Fruit fly (Drosophila melanogaster) whole organism, embryonic: ENCODE results near the gene CG2187.

ENCODE experiments used
- ATbp ChIP-seq: fragments of 200-800 bp; sonication (Bioruptor generic); optimal IDR thresholded peaks from 2 replicates; lab custom pipeline; 2017; ENCODE audit warnings: missing biosample characterization, mild to moderate bottlenecking, missing genetic modification characterization, missing genetic modification reagents
- Atf-2 ChIP-seq: fragments of 200-800 bp; sonication (Bioruptor generic); optimal IDR thresholded peaks from 2 replicates; lab custom pipeline; 2016; ENCODE audit warnings: missing biosample characterization, missing genetic modification characterization
- CG10209 ChIP-seq: fragments of 200-800 bp; sonication (Bioruptor generic); optimal IDR thresholded peaks from 3 replicates; lab custom pipeline; 2017; ENCODE audit warnings: missing biosample characterization, mild to moderate bottlenecking, missing genetic modification characterization, missing genetic modification reagents
- CG10654 ChIP-seq: fragments of 200-800 bp; sonication (Bioruptor generic); optimal IDR thresholded peaks from 2 replicates; lab custom pipeline; 2016; ENCODE audit warnings: missing biosample characterization, missing genetic modification characterization
- CG11085 ChIP-seq: fragments of 200-800 bp; sonication (Bioruptor generic); IDR thresholded peaks from 2 replicates; pipeline ENCODE4 v1.3.6; 2022; ENCODE audit warnings: missing biosample characterization, missing genetic modification characterization
- CG11456 ChIP-seq: fragments of 200-800 bp; sonication (Bioruptor generic); IDR thresholded peaks from 3 replicates; pipeline ENCODE4 v1.3.6; 2022; ENCODE audit warnings: missing biosample characterization, missing genetic modification characterization
- CG12071 ChIP-seq: fragments of 200-800 bp; sonication (Bioruptor generic); optimal IDR thresholded peaks from 3 replicates; lab custom pipeline; 2018; ENCODE audit warnings: missing biosample characterization, mild to moderate bottlenecking, missing genetic modification characterization
- CG12219 ChIP-seq: fragments of 200-800 bp; sonication (Bioruptor generic); optimal IDR thresholded peaks from 3 replicates; lab custom pipeline; 2018; ENCODE audit warnings: missing biosample characterization, mild to moderate bottlenecking, missing genetic modification characterization
- CG12391 ChIP-seq: fragments of 200-800 bp; sonication (Bioruptor generic); optimal IDR thresholded peaks from 3 replicates; lab custom pipeline; 2018; ENCODE audit warnings: missing biosample characterization, mild to moderate bottlenecking, missing genetic modification characterization, moderate library complexity
- CG12744 ChIP-seq: fragments of 200-800 bp; sonication (Bioruptor generic); optimal IDR thresholded peaks from 2 replicates; lab custom pipeline; 2016; ENCODE audit warnings: missing biosample characterization, missing genetic modification characterization
- CG15073 ChIP-seq: fragments of 200-800 bp; sonication (Bioruptor generic); optimal IDR thresholded peaks from 2 replicates; lab custom pipeline; 2016; ENCODE audit warnings: missing biosample characterization, missing genetic modification characterization
- CG15479 ChIP-seq: fragments of 200-800 bp; sonication (Bioruptor generic); optimal IDR thresholded peaks from 3 replicates; lab custom pipeline; 2019; ENCODE audit warnings: missing biosample characterization, mild to moderate bottlenecking, missing genetic modification characterization, moderate library complexity
- CG15514 ChIP-seq: fragments of 200-800 bp; sonication (Bioruptor generic); optimal IDR thresholded peaks from 3 replicates; lab custom pipeline; 2017; ENCODE audit warnings: missing biosample characterization, missing genetic modification characterization, mild to moderate bottlenecking, moderate library complexity, missing genetic modification reagents
- CG17612 ChIP-seq: fragments of 200-800 bp; sonication (Bioruptor generic); IDR thresholded peaks from 2 replicates; pipeline ENCODE4 v1.3.6; 2022; ENCODE audit warnings: missing biosample characterization, missing genetic modification characterization
- CG18011 ChIP-seq: fragments of 200-800 bp; sonication (Bioruptor generic); optimal IDR thresholded peaks from 2 replicates; lab custom pipeline; 2017; ENCODE audit warnings: missing biosample characterization, missing genetic modification characterization, mild to moderate bottlenecking, moderate library complexity, missing genotype
- CG2875 ChIP-seq: fragments of 200-800 bp; sonication (Bioruptor generic); optimal IDR thresholded peaks from 2 replicates; lab custom pipeline; 2017; ENCODE audit warnings: missing biosample characterization, mild to moderate bottlenecking, missing genetic modification characterization, missing genetic modification reagents
- CG31365 ChIP-seq: fragments of 200-800 bp; sonication (Bioruptor generic); optimal IDR thresholded peaks from 2 replicates; lab custom pipeline; 2018; ENCODE audit warnings: missing biosample characterization, mild to moderate bottlenecking, missing genetic modification characterization
- CG6683 ChIP-seq: fragments of 200-800 bp; sonication (Bioruptor generic); optimal IDR thresholded peaks from 2 replicates; lab custom pipeline; 2017; ENCODE audit warnings: missing biosample characterization, mild to moderate bottlenecking, missing genetic modification characterization, missing genetic modification reagents
- CG6689 ChIP-seq: fragments of 200-800 bp; sonication (Bioruptor generic); IDR thresholded peaks from 2 replicates; pipeline ENCODE4 v1.3.6; 2022; ENCODE audit warnings: missing biosample characterization, missing genetic modification characterization
- CG9932 ChIP-seq: fragments of 200-800 bp; sonication (Bioruptor generic); IDR thresholded peaks from 2 replicates; pipeline ENCODE4 v1.3.6; 2022; ENCODE audit warnings: missing biosample characterization, missing genetic modification characterization
- ERR ChIP-seq: fragments of 200-800 bp; sonication (Bioruptor generic); optimal IDR thresholded peaks from 2 replicates; lab custom pipeline; 2016; ENCODE audit warnings: missing biosample characterization, missing genetic modification characterization
- Eip74EF ChIP-seq, 2 experiments: fragments of 200-800 bp in 1 of 2; fragments of >200 bp in 1 of 2; sonication (Bioruptor generic) in 1 of 2; optimal IDR thresholded peaks; 2 replicates each; lab custom pipeline; 2017 to 2019; ENCODE audit warnings: missing biosample characterization in 2 of 2, missing genetic modification characterization in 2 of 2, mild to moderate bottlenecking in 1 of 2, moderate library complexity in 1 of 2
- Ets65A ChIP-seq: fragments of 200-800 bp; sonication (Bioruptor generic); peaks from one replicate; lab custom pipeline; 2016; ENCODE audit warnings: missing biosample characterization, missing genetic modification characterization
- Ets97D ChIP-seq: fragments of 200-800 bp; sonication (Bioruptor generic); optimal IDR thresholded peaks from 3 replicates; lab custom pipeline; 2016; ENCODE audit warnings: missing biosample characterization, missing genetic modification characterization
- GATAe ChIP-seq: fragments of 200-800 bp; sonication (Bioruptor generic); conservative IDR thresholded peaks from 2 replicates; pipeline ENCODE4 v1.3.6; 2022; ENCODE audit warnings: missing biosample characterization, missing genetic modification characterization
- Hmx ChIP-seq: fragments of 200-800 bp; sonication (Bioruptor generic); optimal IDR thresholded peaks from 2 replicates; lab custom pipeline; 2016; ENCODE audit warnings: missing biosample characterization, missing genetic modification characterization
- Med ChIP-seq: fragments of 200-800 bp; sonication (Bioruptor generic); peaks from one replicate; lab custom pipeline; 2016; ENCODE audit warnings: missing biosample characterization, missing genetic modification characterization, mild to moderate bottlenecking, inconsistent platforms, moderate library complexity
- Neu2 ChIP-seq: fragments of 200-800 bp; sonication (Bioruptor generic); optimal IDR thresholded peaks from 3 replicates; lab custom pipeline; 2016; ENCODE audit warnings: missing biosample characterization, missing genetic modification characterization, borderline replicate concordance
- PHDP ChIP-seq: fragments of 200-800 bp; sonication (Bioruptor generic); optimal IDR thresholded peaks from 3 replicates; lab custom pipeline; 2018; ENCODE audit warnings: missing biosample characterization, mild to moderate bottlenecking, missing genetic modification characterization, moderate library complexity
- Ptx1 ChIP-seq: fragments of 200-800 bp; sonication (Bioruptor generic); IDR thresholded peaks from 2 replicates; pipeline ENCODE4 v1.3.6; 2022; ENCODE audit warnings: missing biosample characterization, missing genetic modification characterization
- Side ChIP-seq: fragments of 200-800 bp; sonication (Bioruptor generic); optimal IDR thresholded peaks from 2 replicates; lab custom pipeline; 2016; ENCODE audit warnings: missing biosample characterization, missing genetic modification characterization
- Xrp1 ChIP-seq: fragments of 200-800 bp; sonication (Bioruptor generic); IDR thresholded peaks from 2 replicates; pipeline ENCODE4 v1.3.6; 2022; ENCODE audit warnings: missing biosample characterization, missing genetic modification characterization
- ash1 ChIP-seq: fragments of 200-800 bp; sonication (Bioruptor generic); optimal IDR thresholded peaks from 2 replicates; lab custom pipeline; 2018; ENCODE audit warnings: missing biosample characterization, mild to moderate bottlenecking, missing genetic modification characterization
- bab2 ChIP-seq: fragments of 200-800 bp; sonication (Bioruptor generic); optimal IDR thresholded peaks from 2 replicates; lab custom pipeline; 2016; ENCODE audit warnings: missing biosample characterization, missing genetic modification characterization
- bowl ChIP-seq: fragments of 200-800 bp; sonication (Bioruptor generic); IDR thresholded peaks from 2 replicates; pipeline ENCODE4 v1.3.6; 2022; ENCODE audit warnings: missing biosample characterization, missing genetic modification characterization
- corto ChIP-seq: fragments of 200-800 bp; sonication (Bioruptor generic); optimal IDR thresholded peaks from 2 replicates; lab custom pipeline; 2016; ENCODE audit warnings: missing biosample characterization, mild to moderate bottlenecking, missing genetic modification characterization, moderate library complexity
- disco-r ChIP-seq: fragments of 200-800 bp; sonication (Bioruptor generic); optimal IDR thresholded peaks from 2 replicates; lab custom pipeline; 2016; ENCODE audit warnings: missing biosample characterization, missing genetic modification characterization
- gem ChIP-seq: fragments of 200-800 bp; sonication (Bioruptor generic); optimal IDR thresholded peaks from 2 replicates; lab custom pipeline; 2019; ENCODE audit warnings: missing biosample characterization, mild to moderate bottlenecking, missing genetic modification characterization, moderate library complexity
- gsb ChIP-seq: fragments of 200-800 bp; sonication (Bioruptor generic); IDR thresholded peaks from 2 replicates; pipeline ENCODE4 v1.3.6; 2022; ENCODE audit warnings: missing biosample characterization, missing genetic modification characterization
- her ChIP-seq: fragments of 200-800 bp; sonication (Bioruptor generic); optimal IDR thresholded peaks from 2 replicates; lab custom pipeline; 2016; ENCODE audit warnings: missing biosample characterization, missing genetic modification characterization
- ind ChIP-seq: fragments of 200-800 bp; sonication (Bioruptor generic); optimal IDR thresholded peaks from 3 replicates; lab custom pipeline; 2016; ENCODE audit warnings: missing biosample characterization, missing genetic modification characterization
- jigr1 ChIP-seq: fragments of 200-800 bp; sonication (Bioruptor generic); IDR thresholded peaks from 3 replicates; pipeline ENCODE4 v1.3.6; 2022; ENCODE audit warnings: missing biosample characterization, missing genetic modification characterization
- kay ChIP-seq: fragments of 200-800 bp; sonication (Bioruptor generic); optimal IDR thresholded peaks from 2 replicates; lab custom pipeline; 2016; ENCODE audit warnings: missing biosample characterization, missing genetic modification characterization
- pfk ChIP-seq: fragments of 200-800 bp; sonication (Bioruptor generic); optimal IDR thresholded peaks from 2 replicates; lab custom pipeline; 2018; ENCODE audit warnings: missing biosample characterization, mild to moderate bottlenecking, missing genetic modification characterization, moderate library complexity
- pho ChIP-seq: fragments of 200-800 bp; sonication (Bioruptor generic); optimal IDR thresholded peaks from 2 replicates; lab custom pipeline; 2016; ENCODE audit warnings: missing biosample characterization, missing genetic modification characterization
- rib ChIP-seq: fragments of 200-800 bp; sonication (Bioruptor generic); IDR thresholded peaks from 2 replicates; pipeline ENCODE4 v1.3.6; 2022; ENCODE audit warnings: missing biosample characterization, missing genetic modification characterization
- scrt ChIP-seq: fragments of 200-800 bp; sonication (Bioruptor generic); optimal IDR thresholded peaks from 2 replicates; lab custom pipeline; 2018; ENCODE audit warnings: missing biosample characterization, mild to moderate bottlenecking, missing genetic modification characterization, moderate library complexity
- stc ChIP-seq: fragments of 200-800 bp; sonication (Bioruptor generic); IDR thresholded peaks from 2 replicates; pipeline ENCODE4 v1.3.6; 2022; ENCODE audit warnings: missing biosample characterization, missing genetic modification characterization
- stwl ChIP-seq: fragments of 200-800 bp; sonication (Bioruptor generic); optimal IDR thresholded peaks from 3 replicates; lab custom pipeline; 2018; ENCODE audit warnings: missing biosample characterization, mild to moderate bottlenecking, missing genetic modification characterization, moderate library complexity
- trem ChIP-seq: fragments of 200-800 bp; optimal IDR thresholded peaks from 3 replicates; lab custom pipeline; 2019; ENCODE audit warnings: missing biosample characterization, mild to moderate bottlenecking, missing genetic modification characterization, moderate library complexity
- tup ChIP-seq: fragments of 200-800 bp; sonication (Bioruptor generic); optimal IDR thresholded peaks from 2 replicates; lab custom pipeline; 2016; ENCODE audit warnings: missing biosample characterization, mild to moderate bottlenecking, missing genetic modification characterization, moderate library complexity
- zfh1 ChIP-seq: fragments of 200-800 bp; sonication (Bioruptor generic); IDR thresholded peaks from 3 replicates; pipeline ENCODE4 v1.3.6; 2022; ENCODE audit warnings: missing biosample characterization, missing genetic modification characterization

The CG2187 gene

dm6 chr3R:31721958-31722357 is 36.5 kb downstream of the CG2187 start (continued):
- TF ChIP-seq CG10654 (no peak), trem (tag; lab: Kevin White, UChicago) (no peak), scrt (no peak), GATAe (GFP tag; lab: Robert Waterston, UW) (no peak), zfh1 (GFP tag; lab: Robert Waterston, UW) (no peak), Xrp1 (GFP tag; lab: Robert Waterston, UW) (0 out of 2 replicates have a peak, but pooled peaks have one; percentile 16), CG2875 (GFP tag; lab: Kevin White, UChicago) (no peak), Ets97D (no peak), ash1 (GFP tag; lab: Kevin White, UChicago) (no peak), bowl (GFP tag; lab: Robert Waterston, UW) (no peak), ERR (GFP tag; lab: Kevin White, UChicago) (no peak), CG15514 (GFP tag; lab: Kevin White, UChicago) (peak; percentile 25), bab2 (GFP tag; lab: Kevin White, UChicago) (no peak), CG11085 (no peak), CG12071 (GFP tag; lab: Kevin White, UChicago) (peak; percentile 8), Hmx (no peak), CG15073 (GFP tag; lab: Kevin White, UChicago) (no peak), CG31365 (tag; lab: Kevin White, UChicago) (peak; percentile 14), CG15479 (GFP tag; lab: Kevin White, UChicago) (no peak), CG6683 (GFP tag; lab: Kevin White, UChicago) (no peak), CG12391 (tag; lab: Kevin White, UChicago) (no peak), gem (no peak), Side (no peak), pfk (no peak), CG10209 (GFP tag; lab: Kevin White, UChicago) (peak; percentile 32), CG17612 (GFP tag; lab: Robert Waterston, UW) (no peak), CG18011 (GFP tag; lab: Kevin White, UChicago) (no peak), jigr1 (GFP tag; lab: Robert Waterston, UW) (no peak), Eip74EF (GFP tag; optimal IDR thresholded peaks at IDR 0.05; lab: Kevin White, UChicago) (no peak), ATbp (GFP tag; lab: Kevin White, UChicago) (peak; percentile 32), kay (GFP tag; lab: Kevin White, UChicago) (peak; percentile 12), CG12219 (no peak), Med (peak; percentile 83), CG6689 (GFP tag; lab: Robert Waterston, UW) (no peak), pho (GFP tag; lab: Kevin White, UChicago) (no peak), ind (GFP tag; lab: Kevin White, UChicago) (no peak), Ets65A (no peak), her (GFP tag; lab: Kevin White, UChicago) (no peak), corto (GFP tag; lab: Kevin White, UChicago) (no peak), disco-r (no peak), gsb (no peak), stc (GFP tag; lab: Robert Waterston, UW) (no peak; the same call in 1 of the 2 replicates), Atf-2 (GFP tag; lab: Kevin White, UChicago) (no peak), Neu2 (GFP tag; lab: Kevin White, UChicago) (no peak), tup (GFP tag; lab: Kevin White, UChicago) (no peak), rib (GFP tag; lab: Robert Waterston, UW) (no peak), CG12744 (GFP tag; lab: Kevin White, UChicago) (no peak), PHDP (tag; lab: Kevin White, UChicago) (peak; percentile 13), Ptx1 (GFP tag; lab: Robert Waterston, UW) (no peak), CG9932 (no peak), stwl (tag; lab: Kevin White, UChicago) (no peak), CG11456 (GFP tag; lab: Robert Waterston, UW) (no peak)
